Fruit fly (Drosophila melanogaster) whole organism, adult: ENCODE results near the gene Pfdn1.

Experiments used
- CG11617 ChIP-seq: fragments of 200-800 bp; sonication (Bioruptor generic); optimal IDR thresholded peaks from 2 replicates; lab custom pipeline; 2017; ENCODE audit warnings: mild to moderate bottlenecking, missing biosample characterization, missing genetic modification reagents, missing genetic modification characterization
- CG12768 ChIP-seq: fragments of 200-800 bp; sonication (Bioruptor generic); optimal IDR thresholded peaks from 2 replicates; lab custom pipeline; 2017; ENCODE audit warnings: missing biosample characterization, missing genetic modification characterization, mild to moderate bottlenecking, moderate library complexity, missing genetic modification reagents
- CG14711 ChIP-seq: fragments of 200-800 bp; sonication (Bioruptor generic); optimal IDR thresholded peaks from 2 replicates; lab custom pipeline; 2018; ENCODE audit warnings: missing biosample characterization, mild to moderate bottlenecking, missing genetic modification characterization, moderate library complexity
- CG1620 ChIP-seq: fragments of 200-800 bp; sonication (Bioruptor generic); optimal IDR thresholded peaks from 2 replicates; lab custom pipeline; 2016; ENCODE audit warnings: missing biosample characterization, missing genetic modification characterization
- CG33017 ChIP-seq: fragments of 200-800 bp; sonication (Bioruptor generic); optimal IDR thresholded peaks from 2 replicates; lab custom pipeline; 2018; ENCODE audit warnings: missing biosample characterization, mild to moderate bottlenecking, missing genetic modification characterization, moderate library complexity
- CG5204 ChIP-seq: fragments of 200-800 bp; sonication (Bioruptor generic); optimal IDR thresholded peaks from 2 replicates; lab custom pipeline; 2016; ENCODE audit warnings: missing biosample characterization, missing genetic modification characterization
- CG7045 ChIP-seq: fragments of 200-800 bp; sonication (Bioruptor generic); optimal IDR thresholded peaks from 2 replicates; lab custom pipeline; 2017; ENCODE audit warnings: missing biosample characterization, mild to moderate bottlenecking, missing genetic modification characterization
- CG7101 ChIP-seq: fragments of 200-800 bp; sonication (Bioruptor generic); optimal IDR thresholded peaks from 2 replicates; lab custom pipeline; 2018; ENCODE audit warnings: missing biosample characterization, mild to moderate bottlenecking, missing genetic modification characterization, moderate library complexity
- Clk ChIP-seq: fragments of 200-800 bp; sonication (Bioruptor generic); optimal IDR thresholded peaks from 2 replicates; lab custom pipeline; 2017; ENCODE audit warnings: missing biosample characterization, missing genetic modification characterization
- Crg-1 ChIP-seq: fragments of 200-800 bp; sonication (Bioruptor generic); optimal IDR thresholded peaks from 2 replicates; lab custom pipeline; 2016; ENCODE audit warnings: missing biosample characterization, missing genetic modification characterization
- Hr96 ChIP-seq: fragments of 200-800 bp; sonication (Bioruptor generic); optimal IDR thresholded peaks from 2 replicates; lab custom pipeline; 2016; ENCODE audit warnings: missing biosample characterization, missing genetic modification characterization
- Mnt ChIP-seq: fragments of 200-800 bp; sonication (Bioruptor generic); optimal IDR thresholded peaks from 2 replicates; lab custom pipeline; 2016; ENCODE audit warnings: missing biosample characterization, mild to moderate bottlenecking, missing genetic modification characterization
- bab1 ChIP-seq: fragments of 200-800 bp; sonication (Bioruptor generic); optimal IDR thresholded peaks from 3 replicates; lab custom pipeline; 2019; ENCODE audit warnings: missing biosample characterization, mild to moderate bottlenecking, missing genetic modification characterization, moderate library complexity
- cic ChIP-seq: fragments of 200-800 bp; sonication (Bioruptor generic); optimal IDR thresholded peaks from 2 replicates; lab custom pipeline; 2017; ENCODE audit warnings: missing biosample characterization, mild to moderate bottlenecking, missing genetic modification characterization, moderate library complexity
- cnc ChIP-seq, 2 experiments: fragments of >200 bp; optimal IDR thresholded peaks; 2 replicates each; lab custom pipeline; 2017
- kay ChIP-seq: fragments of 200-800 bp; sonication (Bioruptor generic); peaks from one replicate; lab custom pipeline; 2016; ENCODE audit warnings: missing biosample characterization, missing genetic modification characterization, borderline replicate concordance
- ovo ChIP-seq: fragments of 200-800 bp; sonication (Bioruptor generic); optimal IDR thresholded peaks from 2 replicates; lab custom pipeline; 2016; ENCODE audit warnings: missing biosample characterization, missing genetic modification characterization
- pad ChIP-seq: fragments of 200-800 bp; sonication (Bioruptor generic); optimal IDR thresholded peaks from 3 replicates; lab custom pipeline; 2017; ENCODE audit warnings: missing biosample characterization, missing genetic modification characterization, mild to moderate bottlenecking, moderate library complexity, missing genetic modification reagents
- tj ChIP-seq: fragments of 200-800 bp; sonication (Bioruptor generic); optimal IDR thresholded peaks from 3 replicates; lab custom pipeline; 2017; ENCODE audit warnings: missing biosample characterization, mild to moderate bottlenecking, missing genetic modification characterization, moderate library complexity
- toe ChIP-seq: fragments of 200-800 bp; sonication (Bioruptor generic); optimal IDR thresholded peaks from 2 replicates; lab custom pipeline; 2016; ENCODE audit warnings: missing biosample characterization, missing genetic modification characterization

Gene Pfdn1

dm6 chr2L:6082157-6082645 lies 13.3 kb downstream of the Pfdn1 start, which contains the start of gene Kr-h1:
Gene Kr-h1 (plus strand): TSS chr2L:6082603.
- TF ChIP-seq CG7101 (tag; lab: Kevin White, UChicago) (peak; percentile 5), CG7045 (GFP tag; lab: Kevin White, UChicago) (no peak), Hr96 (no peak), toe (GFP tag; lab: Kevin White, UChicago) (no peak), Crg-1 (GFP tag; lab: Kevin White, UChicago) (no peak), CG5204 (GFP tag; lab: Kevin White, UChicago) (no peak), Clk (no peak), pad (no peak), kay (GFP tag; lab: Kevin White, UChicago) (no peak), CG1620 (GFP tag; lab: Kevin White, UChicago) (no peak), bab1 (GFP tag; lab: Kevin White, UChicago) (no peak), CG14711 (tag; lab: Kevin White, UChicago) (peak; percentile 21), CG11617 (GFP tag; lab: Kevin White, UChicago) (no peak), CG33017 (peak; percentile 50), Mnt (GFP tag; lab: Kevin White, UChicago) (peak; percentile 6), CG12768 (GFP tag; lab: Kevin White, UChicago) (peak; percentile 67), cnc (optimal IDR thresholded peaks at IDR 0.05; lab: Kevin White, UChicago) (peak; percentile 64 to 95), tj (GFP tag; lab: Kevin White, UChicago) (peak; percentile 78), cic (peak; percentile 90), ovo (no peak)

DNA sequence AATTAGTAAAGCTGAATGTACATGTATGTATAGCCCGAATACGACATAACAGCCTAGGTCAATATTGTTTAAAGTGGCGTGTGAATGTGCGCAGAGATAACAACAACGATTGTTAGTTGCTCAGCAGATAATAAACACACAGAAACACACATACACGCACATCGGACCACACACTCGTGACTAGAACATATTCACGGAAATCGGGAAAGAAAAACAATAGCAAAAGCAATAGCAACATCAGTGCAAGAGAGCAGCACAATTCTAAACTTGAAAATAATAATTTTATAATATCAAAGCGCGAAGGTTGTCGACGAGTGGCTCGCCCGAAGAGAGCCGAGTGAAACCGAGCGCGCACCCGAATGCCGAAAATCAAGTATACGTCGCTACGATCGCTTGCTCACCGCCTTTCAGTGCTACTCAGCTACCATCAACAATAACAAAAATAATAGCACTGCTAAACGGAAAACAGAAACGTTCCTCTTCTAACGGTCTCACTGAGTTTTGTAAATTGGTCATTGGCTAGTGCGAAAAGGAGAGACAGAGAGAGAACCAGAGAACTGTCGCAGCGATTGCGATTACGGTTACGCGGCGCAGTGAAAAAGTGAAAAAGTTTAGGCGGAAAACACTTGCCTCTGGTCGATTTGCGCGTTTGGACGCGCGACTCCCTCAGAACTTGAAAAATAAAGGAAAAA lies 14.2 kb downstream of the Pfdn1 start:
- TF ChIP-seq CG11617 (GFP tag; lab: Kevin White, UChicago) (peak; percentile 4), CG33017 (peak; percentile 74), Hr96 (peak; percentile 44), CG7101 (tag; lab: Kevin White, UChicago) (peak; percentile 18), bab1 (GFP tag; lab: Kevin White, UChicago) (no peak), ovo (peak; percentile 97), pad (no peak), cnc (optimal IDR thresholded peaks at IDR 0.05; lab: Kevin White, UChicago) (peak in 1 of 2 experiments; percentile 2), tj (GFP tag; lab: Kevin White, UChicago) (peak; percentile 65), CG5204 (GFP tag; lab: Kevin White, UChicago) (no peak), toe (GFP tag; lab: Kevin White, UChicago) (no peak), Mnt (GFP tag; lab: Kevin White, UChicago) (peak; percentile 69), kay (GFP tag; lab: Kevin White, UChicago) (peak; percentile 99), CG7045 (GFP tag; lab: Kevin White, UChicago) (peak; percentile 8), Clk (no peak), CG12768 (GFP tag; lab: Kevin White, UChicago) (peak; percentile 90), CG14711 (tag; lab: Kevin White, UChicago) (no peak), cic (peak; percentile 96), CG1620 (GFP tag; lab: Kevin White, UChicago) (no peak), Crg-1 (GFP tag; lab: Kevin White, UChicago) (no peak)

dm6 chr2L:6084694-6085093 lies 15.8 kb downstream of the Pfdn1 start:
- TF ChIP-seq cic = peak; percentile 9
- TF ChIP-seq cnc (optimal IDR thresholded peaks at IDR 0.05; lab: Kevin White, UChicago) = peak in 1 of 2 experiments; percentile 55
- no peak for TF ChIP-seq CG1620 (GFP tag; lab: Kevin White, UChicago)
- no peak for TF ChIP-seq Mnt (GFP tag; lab: Kevin White, UChicago)
- no peak for TF ChIP-seq CG12768 (GFP tag; lab: Kevin White, UChicago)
- no peak for TF ChIP-seq CG33017
- TF ChIP-seq CG14711 (tag; lab: Kevin White, UChicago) = no peak
- TF ChIP-seq ovo = no peak
- no peak for TF ChIP-seq CG7101 (tag; lab: Kevin White, UChicago)
- no peak for TF ChIP-seq Clk
- TF ChIP-seq Crg-1 (GFP tag; lab: Kevin White, UChicago) = no peak

- TF ChIP-seq pad (no peak), Crg-1 (GFP tag; lab: Kevin White, UChicago) (no peak), Hr96 (no peak), CG12768 (GFP tag; lab: Kevin White, UChicago) (no peak), bab1 (GFP tag; lab: Kevin White, UChicago) (no peak), kay (GFP tag; lab: Kevin White, UChicago) (no peak), toe (GFP tag; lab: Kevin White, UChicago) (no peak), CG5204 (GFP tag; lab: Kevin White, UChicago) (no peak), ovo (no peak), CG7045 (GFP tag; lab: Kevin White, UChicago) (no peak), CG14711 (tag; lab: Kevin White, UChicago) (no peak), tj (GFP tag; lab: Kevin White, UChicago) (no peak), cic (no peak), CG1620 (GFP tag; lab: Kevin White, UChicago) (no peak), Mnt (GFP tag; lab: Kevin White, UChicago) (no peak), cnc (optimal IDR thresholded peaks at IDR 0.05; lab: Kevin White, UChicago) (no peak)
These were observed 16.9 kb downstream of the Pfdn1 start for dm6 chr2L:6085733-6086317.

dm6 chr2L:6086771-6087170 lies 17.9 kb downstream of the Pfdn1 start:
- TF ChIP-seq toe (GFP tag; lab: Kevin White, UChicago) = no peak
- TF ChIP-seq ovo = no peak
- TF ChIP-seq CG14711 (tag; lab: Kevin White, UChicago) = peak; percentile 8
- TF ChIP-seq kay (GFP tag; lab: Kevin White, UChicago) = no peak
- no peak for TF ChIP-seq pad
- TF ChIP-seq cnc (optimal IDR thresholded peaks at IDR 0.05; lab: Kevin White, UChicago) = no peak
- no peak for TF ChIP-seq cic
- TF ChIP-seq tj (GFP tag; lab: Kevin White, UChicago) = peak; percentile 29
- TF ChIP-seq CG1620 (GFP tag; lab: Kevin White, UChicago) = no peak
- TF ChIP-seq CG12768 (GFP tag; lab: Kevin White, UChicago) = peak; percentile 20
- no peak for TF ChIP-seq Crg-1 (GFP tag; lab: Kevin White, UChicago)
